Fruit fly (Drosophila melanogaster) whole organism, prepupa: ENCODE measurements around the gene Cyp4ac2.

Experiments
- Blimp-1 ChIP-seq: fragments of 200-800 bp; sonication (Bioruptor generic); optimal IDR thresholded peaks from 3 replicates; lab custom pipeline; 2017; ENCODE audit warnings: missing biosample characterization, missing genetic modification characterization, mild to moderate bottlenecking, moderate library complexity, missing genetic modification reagents
- CG10631 ChIP-seq: fragments of 200-800 bp; sonication (Bioruptor generic); optimal IDR thresholded peaks from 2 replicates; lab custom pipeline; 2016; ENCODE audit warnings: missing biosample characterization, missing genetic modification characterization
- CG10669 ChIP-seq: fragments of 200-800 bp; sonication (Bioruptor generic); optimal IDR thresholded peaks from 3 replicates; lab custom pipeline; 2018; ENCODE audit warnings: missing biosample characterization, mild to moderate bottlenecking, missing genetic modification characterization, moderate library complexity
- CG11294 ChIP-seq: fragments of 200-800 bp; sonication (Bioruptor generic); IDR thresholded peaks from 2 replicates; pipeline ENCODE4 v1.3.6; 2022; ENCODE audit warnings: missing biosample characterization, missing genetic modification characterization
- CG11902 ChIP-seq: fragments of 200-800 bp; sonication (Bioruptor generic); optimal IDR thresholded peaks from 3 replicates; lab custom pipeline; 2016; ENCODE audit warnings: missing biosample characterization, missing genetic modification characterization
- CG15336 ChIP-seq: fragments of 200-800 bp; sonication (Bioruptor generic); IDR thresholded peaks from 2 replicates; pipeline ENCODE4 v1.3.6; 2022; ENCODE audit warnings: missing biosample characterization, missing genetic modification characterization
- CG1621 ChIP-seq: fragments of 200-800 bp; sonication (Bioruptor generic); optimal IDR thresholded peaks from 3 replicates; lab custom pipeline; 2018; ENCODE audit warnings: missing biosample characterization, mild to moderate bottlenecking, missing genetic modification characterization
- CG16779 ChIP-seq: fragments of 200-800 bp; sonication (Bioruptor generic); optimal IDR thresholded peaks from 3 replicates; lab custom pipeline; 2017; ENCODE audit warnings: missing biosample characterization, mild to moderate bottlenecking, missing genetic modification characterization
- CG32006 ChIP-seq: fragments of 200-800 bp; sonication (Bioruptor generic); optimal IDR thresholded peaks from 3 replicates; lab custom pipeline; 2017; ENCODE audit warnings: missing biosample characterization, mild to moderate bottlenecking, missing genetic modification characterization
- CG3919 ChIP-seq: fragments of 200-800 bp; sonication (Bioruptor generic); optimal IDR thresholded peaks from 3 replicates; lab custom pipeline; 2016; ENCODE audit warnings: missing biosample characterization, missing genetic modification characterization
- CG4318 ChIP-seq: fragments of 200-800 bp; sonication (Bioruptor generic); optimal IDR thresholded peaks from 3 replicates; lab custom pipeline; 2017; ENCODE audit warnings: missing biosample characterization, mild to moderate bottlenecking, missing genetic modification characterization
- CG6163 ChIP-seq: fragments of 200-800 bp; sonication (Bioruptor generic); IDR thresholded peaks from 3 replicates; pipeline ENCODE4 v1.3.6; 2022; ENCODE audit warnings: missing biosample characterization, missing genetic modification characterization
- CG6276 ChIP-seq: fragments of 200-800 bp; sonication (Bioruptor generic); optimal IDR thresholded peaks from 2 replicates; lab custom pipeline; 2017; ENCODE audit warnings: missing biosample characterization, mild to moderate bottlenecking, missing genetic modification characterization
- CG6792 ChIP-seq: fragments of 200-800 bp; sonication (Bioruptor generic); optimal IDR thresholded peaks from 3 replicates; lab custom pipeline; 2016; ENCODE audit warnings: missing biosample characterization, missing genetic modification characterization
- CG6854 ChIP-seq: fragments of 200-800 bp; sonication (Bioruptor generic); optimal IDR thresholded peaks from 2 replicates; lab custom pipeline; 2017; ENCODE audit warnings: missing biosample characterization, mild to moderate bottlenecking, missing genetic modification characterization
- CG8119 ChIP-seq: fragments of 200-800 bp; sonication (Bioruptor generic); IDR thresholded peaks from 3 replicates; pipeline ENCODE4 v1.3.6; 2022; ENCODE audit warnings: missing biosample characterization, missing genetic modification characterization
- CG8319 ChIP-seq: fragments of 200-800 bp; sonication (Bioruptor generic); optimal IDR thresholded peaks from 3 replicates; lab custom pipeline; 2016; ENCODE audit warnings: missing biosample characterization, missing genetic modification characterization
- CG8632 ChIP-seq: fragments of 200-800 bp; sonication (Bioruptor generic); optimal IDR thresholded peaks from 3 replicates; lab custom pipeline; 2016; ENCODE audit warnings: missing biosample characterization, missing genetic modification characterization
- CG9139 ChIP-seq: fragments of 200-800 bp; sonication (Bioruptor generic); optimal IDR thresholded peaks from 3 replicates; lab custom pipeline; 2017; ENCODE audit warnings: missing biosample characterization, mild to moderate bottlenecking, missing genetic modification characterization
- Eip75B ChIP-seq: fragments of 200-800 bp; sonication (Bioruptor generic); optimal IDR thresholded peaks from 3 replicates; lab custom pipeline; 2016; ENCODE audit warnings: missing biosample characterization, missing genetic modification characterization
- Eip78C ChIP-seq: fragments of 200-800 bp; sonication (Bioruptor generic); peaks from one replicate; lab custom pipeline; 2016; ENCODE audit warnings: missing biosample characterization, missing genetic modification characterization
- Eip93F ChIP-seq: fragments of 200-800 bp; sonication (Bioruptor generic); optimal IDR thresholded peaks from 2 replicates; lab custom pipeline; 2016; ENCODE audit warnings: missing biosample characterization, mild to moderate bottlenecking, missing genetic modification characterization
- Ets96B ChIP-seq: fragments of 200-800 bp; optimal IDR thresholded peaks from 2 replicates; lab custom pipeline; 2019; ENCODE audit warnings: missing biosample characterization, mild to moderate bottlenecking, missing genetic modification characterization, moderate library complexity
- Gug ChIP-seq: fragments of 200-800 bp; sonication (Bioruptor generic); IDR thresholded peaks from 2 replicates; pipeline ENCODE4 v1.3.6; 2022; ENCODE audit warnings: missing biosample characterization, missing genetic modification characterization
- Hr38 ChIP-seq: sonication (Bioruptor generic); optimal IDR thresholded peaks from 2 replicates; lab custom pipeline; 2016; ENCODE audit warnings: missing biosample characterization, missing genetic modification characterization
- Hr4 ChIP-seq: fragments of 200-800 bp; sonication (Bioruptor generic); optimal IDR thresholded peaks from 3 replicates; lab custom pipeline; 2016; ENCODE audit warnings: missing biosample characterization, missing genetic modification characterization
- Lpt ChIP-seq: fragments of 200-800 bp; sonication (Bioruptor generic); optimal IDR thresholded peaks from 3 replicates; lab custom pipeline; 2016; ENCODE audit warnings: missing biosample characterization, missing genetic modification characterization
- Met ChIP-seq: fragments of 200-800 bp; sonication (Bioruptor generic); optimal IDR thresholded peaks from 3 replicates; lab custom pipeline; 2016; ENCODE audit warnings: missing biosample characterization, missing genetic modification characterization
- OdsH ChIP-seq: fragments of 200-800 bp; sonication (Bioruptor generic); optimal IDR thresholded peaks from 3 replicates; lab custom pipeline; 2016; ENCODE audit warnings: missing biosample characterization, missing genetic modification characterization
- Sox102F ChIP-seq: fragments of 200-800 bp; sonication (Bioruptor generic); optimal IDR thresholded peaks from 2 replicates; lab custom pipeline; 2016; ENCODE audit warnings: missing biosample characterization, mild to moderate bottlenecking, missing genetic modification characterization
- achi ChIP-seq: fragments of 200-800 bp; sonication (Bioruptor generic); optimal IDR thresholded peaks from 3 replicates; lab custom pipeline; 2016; ENCODE audit warnings: missing biosample characterization, missing genetic modification characterization
- acj6 ChIP-seq: fragments of 200-800 bp; sonication (Bioruptor generic); optimal IDR thresholded peaks from 3 replicates; lab custom pipeline; 2016; ENCODE audit warnings: missing biosample characterization, missing genetic modification characterization
- dac ChIP-seq: fragments of 200-800 bp; sonication (Bioruptor generic); optimal IDR thresholded peaks from 2 replicates; lab custom pipeline; 2017; ENCODE audit warnings: missing biosample characterization, mild to moderate bottlenecking, missing genetic modification characterization
- dsx ChIP-seq: fragments of 200-800 bp; optimal IDR thresholded peaks from 3 replicates; lab custom pipeline; 2019; ENCODE audit warnings: missing biosample characterization, mild to moderate bottlenecking, missing genetic modification characterization, moderate library complexity; ENCODE audit not compliant: poor library complexity, severe bottlenecking
- eg ChIP-seq: fragments of 200-800 bp; sonication (Bioruptor generic); IDR thresholded peaks from 3 replicates; pipeline ENCODE4 v1.3.6; 2022; ENCODE audit warnings: missing biosample characterization, missing genetic modification characterization
- fd85E ChIP-seq: fragments of 200-800 bp; sonication (Bioruptor generic); optimal IDR thresholded peaks from 3 replicates; lab custom pipeline; 2016; ENCODE audit warnings: missing biosample characterization, missing genetic modification characterization
- fkh ChIP-seq: fragments of 200-800 bp; sonication (Bioruptor generic); optimal IDR thresholded peaks from 3 replicates; lab custom pipeline; 2017; ENCODE audit warnings: missing biosample characterization, mild to moderate bottlenecking, missing genetic modification characterization, moderate library complexity
- lz ChIP-seq: fragments of 200-800 bp; sonication (Bioruptor generic); optimal IDR thresholded peaks from 3 replicates; lab custom pipeline; 2016; ENCODE audit warnings: missing biosample characterization, missing genetic modification characterization
- net ChIP-seq: fragments of 200-800 bp; sonication (Bioruptor generic); optimal IDR thresholded peaks from 3 replicates; lab custom pipeline; 2016; ENCODE audit warnings: missing biosample characterization, missing genetic modification characterization
- salr ChIP-seq, 2 experiments: fragments of 200-800 bp; sonication (Bioruptor generic); optimal IDR thresholded peaks; 3 replicates each; lab custom pipeline; 2016 to 2018; ENCODE audit warnings: missing biosample characterization in 2 of 2, missing genetic modification characterization in 2 of 2, mild to moderate bottlenecking in 1 of 2
- spab ChIP-seq: fragments of 200-800 bp; sonication (Bioruptor generic); optimal IDR thresholded peaks from 2 replicates; lab custom pipeline; 2017; ENCODE audit warnings: missing biosample characterization, mild to moderate bottlenecking, missing genetic modification characterization, missing genetic modification reagents
- ss ChIP-seq, 2 experiments: fragments of 200-800 bp; sonication (Bioruptor generic); optimal IDR thresholded peaks; 2 replicates in 1 of 2; 3 replicates in 1 of 2; lab custom pipeline; 2017 to 2018; ENCODE audit warnings: mild to moderate bottlenecking in 2 of 2, missing biosample characterization in 2 of 2, missing genetic modification characterization in 2 of 2, moderate library complexity in 1 of 2
- svp ChIP-seq: fragments of 200-800 bp; sonication (Bioruptor generic); peaks from one replicate; lab custom pipeline; 2016; ENCODE audit warnings: missing biosample characterization, missing genetic modification characterization
- topi ChIP-seq: fragments of 200-800 bp; sonication (Bioruptor generic); optimal IDR thresholded peaks from 3 replicates; lab custom pipeline; 2016; ENCODE audit warnings: missing biosample characterization, missing genetic modification characterization

The Cyp4ac2 gene

dm6 chr2L:5297289-5297960 is 31.2 kb downstream of the Cyp4ac2 start (continued):
- TF ChIP-seq Lpt: no peak
- no peak for TF ChIP-seq CG11294 (GFP tag; lab: Robert Waterston, UW)
- no peak for TF ChIP-seq Hr38 (GFP tag; lab: Kevin White, UChicago)
- TF ChIP-seq CG8632: peak; percentile 77
- no peak for TF ChIP-seq CG10669 (GFP tag; lab: Kevin White, UChicago)
- TF ChIP-seq CG15336 (GFP tag; lab: Robert Waterston, UW): peak; percentile 73
- peak; percentile 52; the same call in 2 of the 3 replicates for TF ChIP-seq eg (GFP tag; lab: Robert Waterston, UW)
- peak; percentile 44 for TF ChIP-seq CG6276 (GFP tag; lab: Kevin White, UChicago)
- TF ChIP-seq fd85E: peak; percentile 25
- no peak for TF ChIP-seq CG1621 (tag; lab: Kevin White, UChicago)
- TF ChIP-seq CG6792 (GFP tag; lab: Kevin White, UChicago): peak; percentile 78
- TF ChIP-seq Met (GFP tag; lab: Kevin White, UChicago): peak; percentile 95
- no peak for TF ChIP-seq spab (GFP tag; lab: Kevin White, UChicago)
- TF ChIP-seq CG32006 (GFP tag; lab: Kevin White, UChicago): peak; percentile 80
- TF ChIP-seq dsx: no peak
- TF ChIP-seq dac (GFP tag; lab: Kevin White, UChicago): peak; percentile 36
- TF ChIP-seq Eip78C (GFP tag; lab: Kevin White, UChicago): peak; percentile 88
- TF ChIP-seq Eip93F (GFP tag; lab: Kevin White, UChicago): peak; percentile 84
- peak; percentile 51; the same call in 1 of the 3 replicates for TF ChIP-seq CG8119
- TF ChIP-seq CG4318 (GFP tag; lab: Kevin White, UChicago): peak; percentile 35
- TF ChIP-seq net (GFP tag; lab: Kevin White, UChicago): peak; percentile 59

dm6 chr2L:5297961-5298311 is 31.7 kb downstream of the Cyp4ac2 start:
- TF ChIP-seq salr (GFP tag; optimal IDR thresholded peaks at IDR 0.05; lab: Kevin White, UChicago) (no peak), achi (GFP tag; lab: Kevin White, UChicago) (no peak), Sox102F (GFP tag; lab: Kevin White, UChicago) (no peak), ss (GFP tag; optimal IDR thresholded peaks at IDR 0.05; lab: Kevin White, UChicago) (no peak), eg (GFP tag; lab: Robert Waterston, UW) (no peak), CG6163 (GFP tag; lab: Robert Waterston, UW) (no peak), dsx (no peak), Lpt (no peak), lz (no peak), CG3919 (GFP tag; lab: Kevin White, UChicago) (no peak), CG32006 (GFP tag; lab: Kevin White, UChicago) (no peak), CG10669 (GFP tag; lab: Kevin White, UChicago) (no peak), CG10631 (no peak), svp (GFP tag; lab: Kevin White, UChicago) (no peak), CG1621 (tag; lab: Kevin White, UChicago) (no peak), CG6854 (GFP tag; lab: Kevin White, UChicago) (no peak)

dm6 chr2L:5298978-5299627 is 32.9 kb downstream of the Cyp4ac2 start:
- peak; percentile 70 for TF ChIP-seq achi (GFP tag; lab: Kevin White, UChicago)
- TF ChIP-seq eg (GFP tag; lab: Robert Waterston, UW): peak; percentile 75
- peak; percentile 59 for TF ChIP-seq Hr4 (GFP tag; lab: Kevin White, UChicago)
- peak; percentile 29; the same call in 1 of the 2 replicates for TF ChIP-seq Gug
- peak; percentile 55 for TF ChIP-seq CG8319
- TF ChIP-seq topi: peak; percentile 76
- TF ChIP-seq net (GFP tag; lab: Kevin White, UChicago): peak; percentile 50
- TF ChIP-seq CG3919 (GFP tag; lab: Kevin White, UChicago): peak; percentile 70
- peak; percentile 66 for TF ChIP-seq Blimp-1 (GFP tag; lab: Kevin White, UChicago)
- TF ChIP-seq Eip75B (GFP tag; lab: Kevin White, UChicago): peak; percentile 56
- TF ChIP-seq acj6 (GFP tag; lab: Kevin White, UChicago): peak; percentile 67
- peak; percentile 13 for TF ChIP-seq fkh (GFP tag; lab: Kevin White, UChicago)
- TF ChIP-seq Ets96B (tag; lab: Kevin White, UChicago): peak; percentile 17
- TF ChIP-seq CG16779: peak; percentile 28
- peak; percentile 70 for TF ChIP-seq lz
- peak; percentile 74 for TF ChIP-seq CG6854 (GFP tag; lab: Kevin White, UChicago)
- no peak for TF ChIP-seq CG9139 (GFP tag; lab: Kevin White, UChicago)
- TF ChIP-seq OdsH (GFP tag; lab: Kevin White, UChicago): peak; percentile 83
- TF ChIP-seq Hr38 (GFP tag; lab: Kevin White, UChicago): no peak
- TF ChIP-seq ss (GFP tag; optimal IDR thresholded peaks at IDR 0.05; lab: Kevin White, UChicago): no peak
- TF ChIP-seq Met (GFP tag; lab: Kevin White, UChicago): peak; percentile 86
- TF ChIP-seq CG11902 (GFP tag; lab: Kevin White, UChicago): peak; percentile 61
- TF ChIP-seq CG6276 (GFP tag; lab: Kevin White, UChicago): peak; percentile 34
- TF ChIP-seq CG6163 (GFP tag; lab: Robert Waterston, UW): peak; percentile 40; the same call in 1 of the 3 replicates
- TF ChIP-seq dsx: peak; percentile 41
